Worm (Caenorhabditis elegans) whole organism, L1 larva: Measurements from ENCODE around the gene pde-12.

Experiments
- ama-1 ChIP-seq: fragments of 150-350 bp; optimal IDR thresholded peaks from 2 replicates; lab custom pipeline; 2014
- lsy-2 ChIP-seq, 2 experiments: fragments of 150-350 bp; optimal IDR thresholded peaks; 2 replicates each; lab custom pipeline; 2014; ENCODE audit warnings: missing biosample characterization in 2 of 2, missing genetic modification characterization in 2 of 2
- mdl-1 ChIP-seq, 2 experiments: fragments of 150-350 bp; optimal IDR thresholded peaks; 2 replicates each; lab custom pipeline; 2014 to 2017; ENCODE audit warnings: missing biosample characterization in 2 of 2, missing genetic modification characterization in 2 of 2, inconsistent platforms in 1 of 2
- nhr-237 ChIP-seq: fragments of 150-350 bp; optimal IDR thresholded peaks from 2 replicates; lab custom pipeline; 2014; ENCODE audit warnings: missing biosample characterization, missing genetic modification characterization

ce11 chrIII:10888824-10889223, 44.0 kb upstream of the pde-12 start:
- TF ChIP-seq ama-1 (lab: Kevin White, UChicago) (no peak), lsy-2 (tag; optimal IDR thresholded peaks at IDR 0.05; lab: Kevin White, UChicago) (no peak), nhr-237 (tag; lab: Kevin White, UChicago) (no peak), mdl-1 (tag; optimal IDR thresholded peaks at IDR 0.05; lab: Kevin White, UChicago) (no peak)
